Worm (Caenorhabditis elegans) whole organism, L4 larva: ENCODE data around the gene C33A12.19.

ENCODE experiments used
- F44E2.7 ChIP-seq: fragments of 200-800 bp; sonication (Bioruptor generic); IDR thresholded peaks from 2 replicates; pipeline ENCODE4 v2.1.2; 2022; ENCODE audit warnings: missing genetic modification characterization, missing compliant biosample characterization
- F49E8.2 ChIP-seq: sonication (generic microtip); optimal IDR thresholded peaks from 2 replicates; lab custom pipeline; 2016; ENCODE audit warnings: missing compliant biosample characterization, mild to moderate bottlenecking, missing genetic modification characterization, borderline replicate concordance
- R02D3.7 ChIP-seq: fragments of 150-350 bp; sonication (generic microtip); optimal IDR thresholded peaks from 3 replicates; lab custom pipeline; 2014; ENCODE audit warnings: missing biosample characterization, missing genetic modification characterization
- T20F7.1 ChIP-seq: fragments of 200-800 bp; sonication (Bioruptor generic); optimal IDR thresholded peaks from 2 replicates; lab custom pipeline; 2018; ENCODE audit warnings: mild to moderate bottlenecking, missing genetic modification characterization, missing compliant biosample characterization
- Y105C5A.15 ChIP-seq: fragments of 200-800 bp; sonication (Bioruptor generic); IDR thresholded peaks from 2 replicates; pipeline ENCODE4 v1.3.6; 2022; ENCODE audit warnings: missing genetic modification characterization, missing compliant biosample characterization
- Y5F2A.4 ChIP-seq: fragments of 200-800 bp; sonication (Bioruptor generic); optimal IDR thresholded peaks from 2 replicates; lab custom pipeline; 2018; ENCODE audit warnings: mild to moderate bottlenecking, missing genetic modification characterization, missing compliant biosample characterization
- Y75B8A.6 ChIP-seq: fragments of 200-800 bp; sonication (Bioruptor generic); IDR thresholded peaks from 2 replicates; pipeline ENCODE4 v1.3.6; 2022; ENCODE audit warnings: missing genetic modification reagents, missing genetic modification characterization, missing compliant biosample characterization
- aha-1 ChIP-seq: fragments of 150-350 bp; peaks from one replicate; lab custom pipeline; 2014; ENCODE audit warnings: missing biosample characterization, missing genetic modification characterization
- arid-1 ChIP-seq: fragments of 200-800 bp; sonication (Bioruptor generic); conservative IDR thresholded peaks from 2 replicates; pipeline ENCODE4 v1.3.6; 2022; ENCODE audit warnings: missing genetic modification reagents, missing genetic modification characterization, missing compliant biosample characterization
- ceh-20 ChIP-seq: fragments of 200-800 bp; sonication (Bioruptor generic); IDR thresholded peaks from 2 replicates; pipeline ENCODE4 v1.3.6; 2022; ENCODE audit warnings: missing genetic modification reagents, missing genetic modification characterization, missing compliant biosample characterization
- ceh-28 ChIP-seq: fragments of 150-350 bp; optimal IDR thresholded peaks from 2 replicates; lab custom pipeline; 2014; ENCODE audit warnings: missing biosample characterization, missing genetic modification reagents, missing genetic modification characterization
- ceh-82 ChIP-seq: sonication (generic microtip); optimal IDR thresholded peaks from 2 replicates; lab custom pipeline; 2017; ENCODE audit warnings: missing biosample characterization, missing genetic modification characterization
- ctbp-1 ChIP-seq: fragments of 200-800 bp; sonication (Bioruptor generic); IDR thresholded peaks from 2 replicates; pipeline ENCODE4 v1.3.6; 2022; ENCODE audit warnings: missing genetic modification reagents, missing genetic modification characterization, missing compliant biosample characterization
- daf-19 ChIP-seq: fragments of 200-800 bp; sonication (Bioruptor generic); conservative IDR thresholded peaks from 2 replicates; pipeline ENCODE4 v1.3.6; 2022; ENCODE audit warnings: missing genetic modification characterization, missing compliant biosample characterization
- dpl-1 ChIP-seq: fragments of 150-350 bp; optimal IDR thresholded peaks from 2 replicates; lab custom pipeline; 2014; ENCODE audit warnings: missing biosample characterization, missing genetic modification reagents, missing genetic modification characterization
- duxl-1 ChIP-seq: sonication (generic microtip); optimal IDR thresholded peaks from 2 replicates; lab custom pipeline; 2016; ENCODE audit warnings: mild to moderate bottlenecking, missing genetic modification characterization, moderate library complexity, missing compliant biosample characterization; ENCODE audit not compliant: poor library complexity
- dve-1 ChIP-seq: sonication (generic microtip); optimal IDR thresholded peaks from 2 replicates; lab custom pipeline; 2017; ENCODE audit warnings: antibody characterized with exemption, mild to moderate bottlenecking, missing genetic modification characterization, missing compliant biosample characterization; ENCODE audit not compliant: insufficient read depth
- egl-27 ChIP-seq: sonication (generic microtip); optimal IDR thresholded peaks from 3 replicates; lab custom pipeline; 2017; ENCODE audit warnings: missing biosample characterization, missing genetic modification reagents, missing genetic modification characterization
- egl-43 ChIP-seq: fragments of 200-800 bp; sonication (Bioruptor generic); IDR thresholded peaks from 2 replicates; pipeline ENCODE4 v1.3.6; 2022; ENCODE audit warnings: missing genetic modification reagents, missing genetic modification characterization, missing compliant biosample characterization
- fos-1 ChIP-seq: fragments of 150-350 bp; optimal IDR thresholded peaks from 2 replicates; lab custom pipeline; 2014; ENCODE audit warnings: missing biosample characterization, missing genetic modification characterization
- hif-1 ChIP-seq, 2 experiments: sonication (generic microtip); optimal IDR thresholded peaks; 2 replicates each; lab custom pipeline; 2016 to 2017; ENCODE audit warnings: missing compliant biosample characterization in 2 of 2, missing genetic modification characterization in 2 of 2, missing genetic modification reagents in 2 of 2, missing genotype in 2 of 2, mild to moderate bottlenecking in 1 of 2
- hlh-11 ChIP-seq: fragments of 200-800 bp; sonication (Bioruptor generic); optimal IDR thresholded peaks from 2 replicates; lab custom pipeline; 2018; ENCODE audit warnings: mild to moderate bottlenecking, missing genetic modification characterization, missing compliant biosample characterization
- jun-1 ChIP-seq: fragments of 150-350 bp; optimal IDR thresholded peaks from 2 replicates; lab custom pipeline; 2014; ENCODE audit warnings: missing biosample characterization, missing genetic modification reagents, missing genetic modification characterization
- lim-7 ChIP-seq: fragments of 200-800 bp; sonication (Bioruptor generic); IDR thresholded peaks from 2 replicates; pipeline ENCODE4 v1.3.6; 2022; ENCODE audit warnings: missing genetic modification characterization, missing compliant biosample characterization
- lin-1 ChIP-seq: fragments of 200-800 bp; sonication (Bioruptor generic); IDR thresholded peaks from 2 replicates; pipeline ENCODE4 v1.3.6; 2022; ENCODE audit warnings: missing genetic modification reagents, missing genetic modification characterization, missing compliant biosample characterization
- lin-15B ChIP-seq: fragments of 150-350 bp; sonication (generic microtip); optimal IDR thresholded peaks from 3 replicates; lab custom pipeline; 2014; ENCODE audit warnings: missing biosample characterization, missing genetic modification characterization
- lin-38 ChIP-seq: fragments of 200-800 bp; sonication (Bioruptor generic); IDR thresholded peaks from 2 replicates; pipeline ENCODE4 v1.3.6; 2022; ENCODE audit warnings: missing genetic modification reagents, missing genetic modification characterization, missing compliant biosample characterization
- lin-39 ChIP-seq: fragments of 150-350 bp; optimal IDR thresholded peaks from 2 replicates; lab custom pipeline; 2014; ENCODE audit warnings: missing biosample characterization, missing genetic modification reagents, missing genetic modification characterization
- lir-3 ChIP-seq: sonication (generic microtip); optimal IDR thresholded peaks from 2 replicates; lab custom pipeline; 2016; ENCODE audit warnings: mild to moderate bottlenecking, missing genetic modification characterization, missing compliant biosample characterization
- madf-5 ChIP-seq, 2 experiments: fragments of 200-800 bp; sonication (Bioruptor generic); IDR thresholded peaks; 2 replicates each; pipeline ENCODE4 v1.3.6; 2022; ENCODE audit warnings: missing compliant biosample characterization in 2 of 2, missing genetic modification characterization in 2 of 2
- madf-9 ChIP-seq: fragments of 200-800 bp; sonication (Bioruptor generic); conservative IDR thresholded peaks from 2 replicates; pipeline ENCODE4 v1.3.6; 2022; ENCODE audit warnings: missing genetic modification reagents, missing genetic modification characterization, missing compliant biosample characterization
- mxl-2 ChIP-seq: fragments of 200-800 bp; sonication (Bioruptor generic); conservative IDR thresholded peaks from 2 replicates; pipeline ENCODE4 v1.3.6; 2022; ENCODE audit warnings: missing genetic modification reagents, missing genetic modification characterization, missing compliant biosample characterization
- nhr-102 ChIP-seq: sonication (generic microtip); optimal IDR thresholded peaks from 2 replicates; lab custom pipeline; 2016; ENCODE audit warnings: mild to moderate bottlenecking, missing genetic modification characterization, moderate library complexity, missing compliant biosample characterization
- nhr-111 ChIP-seq: fragments of 200-800 bp; sonication (Bioruptor generic); optimal IDR thresholded peaks from 2 replicates; lab custom pipeline; 2018; ENCODE audit warnings: mild to moderate bottlenecking, missing genetic modification characterization, missing compliant biosample characterization
- nhr-237 ChIP-seq: sonication (generic microtip); optimal IDR thresholded peaks from 2 replicates; lab custom pipeline; 2017; ENCODE audit warnings: missing biosample characterization, missing genetic modification characterization
- nhr-25 ChIP-seq: sonication (generic microtip); optimal IDR thresholded peaks from 2 replicates; lab custom pipeline; 2017; ENCODE audit warnings: missing genetic modification characterization, mild to moderate bottlenecking, missing compliant biosample characterization, antibody characterized with exemption, moderate library complexity, borderline replicate concordance; ENCODE audit not compliant: insufficient read depth
- nhr-28 ChIP-seq: fragments of 150-350 bp; optimal IDR thresholded peaks from 2 replicates; lab custom pipeline; 2014; ENCODE audit warnings: missing biosample characterization, missing genetic modification characterization
- nhr-42 ChIP-seq: fragments of 200-800 bp; sonication (Bioruptor generic); IDR thresholded peaks from 2 replicates; pipeline ENCODE4 v1.3.6; 2022; ENCODE audit warnings: missing genetic modification characterization, missing compliant biosample characterization
- nhr-6 ChIP-seq: fragments of 150-350 bp; optimal IDR thresholded peaks from 2 replicates; lab custom pipeline; 2014; ENCODE audit warnings: missing biosample characterization, missing genetic modification characterization
- nhr-76 ChIP-seq: fragments of 150-350 bp; optimal IDR thresholded peaks from 2 replicates; lab custom pipeline; 2014; ENCODE audit warnings: missing biosample characterization, missing genetic modification characterization
- nhr-77 ChIP-seq: fragments of 150-350 bp; optimal IDR thresholded peaks from 2 replicates; lab custom pipeline; 2014; ENCODE audit warnings: missing biosample characterization, missing genetic modification characterization
- php-3 ChIP-seq: fragments of 200-800 bp; sonication (Bioruptor generic); IDR thresholded peaks from 2 replicates; pipeline ENCODE4 v1.3.6; 2022; ENCODE audit warnings: missing genetic modification reagents, missing genetic modification characterization, missing compliant biosample characterization
- pqm-1 ChIP-seq: sonication (generic microtip); optimal IDR thresholded peaks from 2 replicates; lab custom pipeline; 2017; ENCODE audit warnings: missing biosample characterization, missing genetic modification characterization
- saeg-2 ChIP-seq: fragments of 200-800 bp; sonication (Bioruptor generic); IDR thresholded peaks from 2 replicates; pipeline ENCODE4 v1.3.6; 2022; ENCODE audit warnings: missing genetic modification reagents, missing genetic modification characterization, missing compliant biosample characterization
- sdz-12 ChIP-seq: fragments of 200-800 bp; sonication (Bioruptor generic); optimal IDR thresholded peaks from 2 replicates; lab custom pipeline; 2018; ENCODE audit warnings: mild to moderate bottlenecking, missing genetic modification characterization, missing compliant biosample characterization
- snpc-1.2 ChIP-seq: fragments of 200-800 bp; sonication (Bioruptor generic); IDR thresholded peaks from 2 replicates; pipeline ENCODE4 v1.3.6; 2022; ENCODE audit warnings: missing genetic modification reagents, missing genetic modification characterization, missing compliant biosample characterization
- zip-11 ChIP-seq: fragments of 200-800 bp; sonication (Bioruptor generic); IDR thresholded peaks from 2 replicates; pipeline ENCODE4 v1.3.6; 2022; ENCODE audit warnings: missing genetic modification characterization, missing compliant biosample characterization
- zip-2 ChIP-seq: fragments of 150-350 bp; optimal IDR thresholded peaks from 2 replicates; lab custom pipeline; 2014; ENCODE audit warnings: missing biosample characterization, missing genetic modification characterization
- ztf-7 ChIP-seq: fragments of 150-350 bp; optimal IDR thresholded peaks from 2 replicates; lab custom pipeline; 2014; ENCODE audit warnings: missing biosample characterization, missing genetic modification characterization

C33A12.19 gene

ce11 chrIV:9510439-9510838 is 6.4 kb upstream of the C33A12.19 start, which contains the start of gene C33A12.4 (continued):
- TF ChIP-seq nhr-42 (GFP tag; lab: Robert Waterston, UW), result 0 out of 2 replicates have a peak, but pooled peaks have one; percentile 10

- TF ChIP-seq Y105C5A.15 (GFP tag; lab: Robert Waterston, UW) (0 out of 2 replicates have a peak, but pooled peaks have one; percentile 13), egl-27 (tag; lab: Kevin White, UChicago) (no peak), nhr-28 (tag; lab: Kevin White, UChicago) (no peak), arid-1 (GFP tag; lab: Robert Waterston, UW) (peak; percentile 61; the same call in 1 of the 2 replicates), sdz-12 (GFP tag; lab: Kevin White, UChicago) (peak; percentile 75), daf-19 (GFP tag; lab: Robert Waterston, UW) (no peak; the same call in 1 of the 2 replicates), egl-43 (GFP tag; lab: Robert Waterston, UW) (no peak), ztf-7 (peak; percentile 19), saeg-2 (0 out of 2 replicates have a peak, but pooled peaks have one; percentile 7), ceh-28 (no peak), duxl-1 (tag; lab: Kevin White, UChicago) (peak; percentile 62), lin-15B (tag; lab: Kevin White, UChicago) (no peak), lin-1 (GFP tag; lab: Robert Waterston, UW) (no peak), Y5F2A.4 (no peak), snpc-1.2 (GFP tag; lab: Robert Waterston, UW) (peak; percentile 50), lim-7 (GFP tag; lab: Robert Waterston, UW) (0 out of 2 replicates have a peak, but pooled peaks have one; percentile 26), dve-1 (tag; lab: Kevin White, UChicago) (peak; percentile 89), ceh-20 (GFP tag; lab: Robert Waterston, UW) (peak; percentile 40; the same call in 1 of the 2 replicates), php-3 (no peak; the same call in 1 of the 2 replicates), ceh-82 (tag; lab: Kevin White, UChicago) (no peak), ctbp-1 (no peak; the same call in none of the 2 replicates), mxl-2 (GFP tag; lab: Robert Waterston, UW) (no peak), jun-1 (tag; lab: Kevin White, UChicago) (peak; percentile 1), nhr-42 (GFP tag; lab: Robert Waterston, UW) (no peak), pqm-1 (no peak), dpl-1 (GFP tag; lab: Kevin White, UChicago) (peak; percentile 41), hlh-11 (tag; lab: Kevin White, UChicago) (peak; percentile 65), nhr-111 (GFP tag; lab: Kevin White, UChicago) (no peak), F49E8.2 (tag; lab: Kevin White, UChicago) (peak; percentile 62), zip-11 (GFP tag; lab: Robert Waterston, UW) (no peak), lin-39 (no peak), Y75B8A.6 (GFP tag; lab: Robert Waterston, UW) (no peak), R02D3.7 (tag; lab: Kevin White, UChicago) (no peak), nhr-102 (tag; lab: Kevin White, UChicago) (peak; percentile 67), T20F7.1 (GFP tag; lab: Kevin White, UChicago) (peak; percentile 65), nhr-6 (peak; percentile 66), madf-9 (0 out of 2 replicates have a peak, but pooled peaks have one; percentile 40), nhr-76 (no peak), lir-3 (tag; lab: Kevin White, UChicago) (no peak), nhr-77 (no peak), madf-5 (GFP tag; IDR thresholded peaks at IDR 0.05; lab: Robert Waterston, UW) (no peak), lin-38 (peak; percentile 76), F44E2.7 (GFP tag; lab: Robert Waterston, UW) (no peak), zip-2 (tag; lab: Kevin White, UChicago) (peak; percentile 39), fos-1 (tag; lab: Kevin White, UChicago) (no peak), nhr-237 (tag; lab: Kevin White, UChicago) (no peak), aha-1 (no peak), nhr-25 (tag; lab: Kevin White, UChicago) (peak; percentile 17), hif-1 (tag; optimal IDR thresholded peaks at IDR 0.05; lab: Kevin White, UChicago) (peak in 1 of 2 experiments; percentile 48)
Measured at ce11 chrIV:9511221-9511638, 5.6 kb upstream of the C33A12.19 start.
